Worm (Caenorhabditis elegans) whole organism, young adult: ENCODE measurements around the gene sex-1.

ENCODE experiments used
- B0336.3 ChIP-seq: fragments of 200-800 bp; sonication (Bioruptor generic); IDR thresholded peaks from 2 replicates; pipeline ENCODE4 v1.3.6; 2022; ENCODE audit warnings: missing genetic modification characterization, missing compliant biosample characterization
- attf-3 ChIP-seq: fragments of 200-800 bp; sonication (Bioruptor generic); conservative IDR thresholded peaks from 2 replicates; pipeline ENCODE4 v1.3.6; 2022; ENCODE audit warnings: missing genetic modification reagents, missing genetic modification characterization, missing compliant biosample characterization
- dpff-1 ChIP-seq: sonication (generic microtip); optimal IDR thresholded peaks from 2 replicates; lab custom pipeline; 2017; ENCODE audit warnings: mild to moderate bottlenecking, missing genetic modification characterization, missing compliant biosample characterization
- ets-4 ChIP-seq: fragments of 200-800 bp; sonication (Bioruptor generic); optimal IDR thresholded peaks from 2 replicates; lab custom pipeline; 2018; ENCODE audit warnings: mild to moderate bottlenecking, missing genetic modification characterization, missing compliant biosample characterization
- nfya-1 ChIP-seq: sonication (generic microtip); optimal IDR thresholded peaks from 2 replicates; lab custom pipeline; 2017; ENCODE audit warnings: antibody characterized with exemption, missing compliant biosample characterization, missing genetic modification characterization, borderline replicate concordance; ENCODE audit not compliant: insufficient read depth
- pha-4 ChIP-seq: fragments of 150-350 bp; sonication (generic microtip); optimal IDR thresholded peaks from 2 replicates; lab custom pipeline; 2014; ENCODE audit warnings: missing biosample characterization, missing genetic modification reagents, missing genetic modification characterization
- snpc-1.3 ChIP-seq: sonication (generic microtip); optimal IDR thresholded peaks from 2 replicates; lab custom pipeline; 2017; ENCODE audit warnings: missing genetic modification characterization, mild to moderate bottlenecking, missing compliant biosample characterization, antibody characterized with exemption, moderate library complexity, missing genotype, missing genetic modification reagents; ENCODE audit not compliant: insufficient read depth

- TF ChIP-seq B0336.3 (GFP tag; lab: Robert Waterston, UW) (no peak), ets-4 (GFP tag; lab: Kevin White, UChicago) (no peak), dpff-1 (tag; lab: Kevin White, UChicago) (no peak), pha-4 (tag; lab: Kevin White, UChicago) (no peak), attf-3 (no peak), nfya-1 (tag; lab: Kevin White, UChicago) (no peak), snpc-1.3 (tag; lab: Kevin White, UChicago) (no peak)
Measured at ce11 chrX:10184708-10185107, 20.5 kb downstream of the sex-1 start.
